Fruit fly (Drosophila melanogaster): ENCODE data around the gene Irp-1A.

- no peak for TF ChIP-seq D1 (tag; optimal IDR thresholded peaks at IDR 0.05)
- peak; percentile 62 for TF ChIP-seq CG9948 (tag; optimal IDR thresholded peaks at IDR 0.05)
- TF ChIP-seq Snoo (tag; optimal IDR thresholded peaks at IDR 0.05): peak; percentile 59
- TF ChIP-seq Pif1B (GFP tag; optimal IDR thresholded peaks at IDR 0.05): peak; percentile 66
- peak; percentile 76; the same call in 1 of the 2 replicates for TF ChIP-seq CG12605 (GFP tag; IDR thresholded peaks at IDR 0.05)
- TF ChIP-seq CG14655 (GFP tag; optimal IDR thresholded peaks at IDR 0.05): peak; percentile 86
- TF ChIP-seq CG13204 (GFP tag; optimal IDR thresholded peaks at IDR 0.05): peak; percentile 86
- TF ChIP-seq CG8301 (tag; optimal IDR thresholded peaks at IDR 0.05): peak; percentile 72
These were observed 3.5 kb downstream of the Irp-1A start, which contains the start of gene wge for dm6 chr3R:22720808-22721306.

Data from whole organism, pupa.